Worm (Caenorhabditis elegans): ENCODE results near the gene nhr-230.

Gene nhr-230

DNA sequence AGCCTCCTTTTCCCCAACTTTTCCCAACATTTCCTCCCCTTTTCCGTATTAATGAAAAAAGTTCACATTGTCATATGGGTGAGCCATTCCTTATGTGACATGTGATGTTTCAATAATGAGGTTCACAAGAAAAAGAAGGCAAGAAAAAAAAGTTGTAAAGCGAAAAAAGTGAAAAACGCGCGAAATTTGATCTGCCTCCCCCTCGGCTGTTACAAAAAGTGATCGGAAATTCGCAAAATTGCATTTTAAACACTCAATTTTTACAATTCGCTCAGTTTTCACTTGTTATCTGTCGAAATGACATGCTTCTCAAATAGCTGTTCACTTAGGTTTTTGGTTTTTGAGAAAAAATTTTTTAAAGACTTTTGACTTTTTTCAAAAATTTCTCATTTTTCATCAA is 25.0 kb upstream of the nhr-230 start:
- TF ChIP-seq ceh-34 (tag; optimal IDR thresholded peaks at IDR 0.05), result no peak
- no peak for TF ChIP-seq pqm-1 (tag; optimal IDR thresholded peaks at IDR 0.05)
- TF ChIP-seq unc-42 (tag; optimal IDR thresholded peaks at IDR 0.05), result peak; percentile 46

DNA sequence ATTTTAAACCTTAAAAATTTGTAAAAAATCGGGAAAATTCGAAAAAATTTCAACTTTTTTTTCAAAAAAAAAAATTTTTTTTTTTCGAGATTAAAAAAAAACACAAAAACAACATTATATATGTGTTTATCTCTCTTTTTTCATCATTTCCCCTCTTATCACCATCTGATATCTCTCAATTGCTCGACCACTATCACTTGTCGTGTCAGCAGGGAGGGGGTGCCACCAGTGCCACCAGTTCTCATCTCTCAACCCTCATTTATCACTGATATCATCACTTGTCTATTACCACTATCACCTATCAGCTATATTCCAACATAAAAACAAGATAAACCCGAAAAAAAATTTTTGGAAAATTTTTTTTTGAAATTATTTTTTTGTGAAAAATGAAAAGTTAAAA is 20.1 kb upstream of the nhr-230 start:
- no peak for TF ChIP-seq ceh-34 (tag; optimal IDR thresholded peaks at IDR 0.05)
- TF ChIP-seq unc-55 (GFP tag; optimal IDR thresholded peaks at IDR 0.05), result no peak
- no peak for TF ChIP-seq ceh-24 (tag; optimal IDR thresholded peaks at IDR 0.05)
- TF ChIP-seq che-1 (tag; optimal IDR thresholded peaks at IDR 0.05), result no peak
- no peak for TF ChIP-seq ref-2 (tag; optimal IDR thresholded peaks at IDR 0.05)
- no peak for TF ChIP-seq dve-1 (tag; optimal IDR thresholded peaks at IDR 0.05)
- TF ChIP-seq elt-2 (tag; optimal IDR thresholded peaks at IDR 0.05), result peak; percentile 97

DNA sequence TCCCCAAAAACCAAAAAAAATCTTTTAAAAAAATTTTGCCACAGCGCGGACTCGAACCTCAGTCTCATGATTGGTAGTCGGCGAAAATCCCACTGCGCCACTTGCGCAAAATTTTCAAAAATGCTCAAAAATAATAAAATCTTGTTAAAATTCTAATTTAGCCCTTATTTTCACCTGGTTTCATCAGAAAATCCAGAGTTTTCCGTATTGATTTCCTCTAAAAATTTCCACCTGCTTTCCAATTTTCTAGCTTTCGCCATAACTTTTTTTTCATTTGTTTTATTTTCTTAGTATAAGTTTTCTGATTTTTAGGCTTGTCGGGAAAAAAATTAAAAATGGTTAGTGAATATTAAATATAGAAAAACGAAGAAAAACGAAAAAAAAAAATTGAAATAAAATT is 19.2 kb upstream of the nhr-230 start:
- no peak for TF ChIP-seq ceh-22 (tag; optimal IDR thresholded peaks at IDR 0.05)
- no peak for TF ChIP-seq sdc-2 (tag; optimal IDR thresholded peaks at IDR 0.05)
- no peak for TF ChIP-seq hlh-15 (tag; optimal IDR thresholded peaks at IDR 0.05)
- TF ChIP-seq pha-2 (tag; optimal IDR thresholded peaks at IDR 0.05), result peak; percentile 2
- TF ChIP-seq ttx-3 (tag; optimal IDR thresholded peaks at IDR 0.05), result no peak

DNA sequence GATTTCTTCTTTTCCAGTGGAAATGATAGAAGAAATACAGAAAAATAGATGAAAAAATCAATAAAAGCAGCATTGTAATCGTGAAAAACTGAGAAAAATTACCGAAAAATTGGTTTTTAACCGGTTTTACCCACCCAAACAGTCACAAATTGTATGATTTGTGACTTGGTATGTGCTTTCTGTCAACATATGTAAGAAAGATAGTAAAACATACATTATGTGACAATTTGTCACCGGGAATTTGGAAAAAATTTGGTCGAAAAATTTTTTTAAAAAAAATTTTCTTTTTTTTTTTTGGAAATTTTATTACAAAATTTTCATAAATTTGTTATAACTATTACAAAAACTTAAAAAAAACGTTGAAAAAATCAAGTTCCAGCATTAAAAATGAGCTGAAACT is 9.5 kb upstream of the nhr-230 start, which contains the start of gene cyp-33D3:
Gene cyp-33D3, minus strand, starts transcription at position 101 of the 400 bp plus-strand sequence.
- TF ChIP-seq sdc-2 (tag; optimal IDR thresholded peaks at IDR 0.05), result no peak
- TF ChIP-seq fax-1 (tag; optimal IDR thresholded peaks at IDR 0.05), result no peak
- no peak for TF ChIP-seq T23F11.4 (GFP tag; optimal IDR thresholded peaks at IDR 0.05)
- TF ChIP-seq ets-4 (tag; optimal IDR thresholded peaks at IDR 0.05), result no peak
- TF ChIP-seq ceh-34 (tag; optimal IDR thresholded peaks at IDR 0.05), result no peak
- no peak for TF ChIP-seq syd-9 (tag; optimal IDR thresholded peaks at IDR 0.05)
- TF ChIP-seq odd-2 (tag; optimal IDR thresholded peaks at IDR 0.05), result no peak
- TF ChIP-seq ceh-30 (tag; optimal IDR thresholded peaks at IDR 0.05), result no peak
- no peak for TF ChIP-seq ceh-45 (GFP tag; IDR thresholded peaks at IDR 0.05)
- TF ChIP-seq lin-11 (tag; optimal IDR thresholded peaks at IDR 0.05), result no peak
- no peak for TF ChIP-seq unc-42 (tag; optimal IDR thresholded peaks at IDR 0.05)

DNA sequence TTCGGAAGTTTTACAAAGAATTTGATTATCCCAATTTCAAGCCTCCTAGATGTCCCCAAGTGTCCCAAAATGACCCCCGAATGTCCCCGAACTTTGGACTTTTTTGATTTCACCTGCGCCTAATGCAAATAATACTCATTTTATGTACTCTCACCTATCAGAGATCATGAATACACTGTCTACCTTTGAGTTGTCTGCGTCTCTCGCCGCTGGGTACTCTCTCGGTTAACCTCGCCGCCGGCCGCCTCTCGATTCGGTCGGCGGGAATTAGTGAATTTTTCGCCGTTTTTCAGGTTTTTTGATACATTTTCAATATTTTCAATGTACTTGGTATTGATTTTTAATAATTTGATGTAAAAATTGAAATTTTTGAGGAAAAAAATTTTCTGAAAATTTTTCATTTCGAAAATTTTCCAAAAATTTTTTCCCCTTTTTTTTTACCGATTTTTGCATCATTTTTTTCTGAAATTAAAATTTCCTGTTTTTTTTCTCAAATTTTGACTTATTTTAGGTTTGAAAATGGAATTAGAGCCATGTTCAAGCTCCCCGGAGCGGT is 7.7 kb upstream of the nhr-230 start, which contains the start of gene nhr-65:
Gene nhr-65, plus strand, starts transcription at position 506 of the 556 bp plus-strand sequence.
- TF ChIP-seq fax-1 (tag; optimal IDR thresholded peaks at IDR 0.05) (no peak), ahr-1 (tag; optimal IDR thresholded peaks at IDR 0.05) (no peak), nfya-1 (tag; optimal IDR thresholded peaks at IDR 0.05) (peak; percentile 17), hlh-30 (tag; optimal IDR thresholded peaks at IDR 0.05; ENCODE audit: insufficient read depth) (no peak)

DNA sequence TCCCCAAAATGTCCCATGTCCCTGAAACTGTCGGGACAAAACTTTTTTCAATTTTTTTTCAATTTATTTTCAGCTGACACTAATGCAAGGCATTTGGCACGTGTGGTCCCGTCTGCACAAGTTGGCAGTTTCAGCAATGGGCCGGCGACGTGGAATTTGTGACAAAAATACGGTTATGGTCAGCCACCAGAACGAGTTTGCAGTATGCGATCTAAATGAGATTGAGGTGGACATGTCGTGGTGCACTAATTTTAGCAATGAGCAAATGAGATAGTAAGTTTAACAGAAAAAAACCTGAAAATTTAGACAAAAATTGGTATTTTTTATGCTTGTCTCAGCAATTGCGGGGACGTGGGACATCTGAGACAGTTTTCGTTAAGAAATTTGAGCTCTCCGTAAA is 4.1 kb upstream of the nhr-230 start:
- no peak for TF ChIP-seq ceh-18 (tag; optimal IDR thresholded peaks at IDR 0.05)

ce11 chrV:18848578-18848977 is 2.0 kb downstream of the nhr-230 start:
- TF ChIP-seq tbx-7 (tag; optimal IDR thresholded peaks at IDR 0.05) (no peak), T23F11.4 (GFP tag; optimal IDR thresholded peaks at IDR 0.05) (no peak), nhr-232 (tag; optimal IDR thresholded peaks at IDR 0.05) (no peak), ceh-9 (tag; optimal IDR thresholded peaks at IDR 0.05) (no peak), hlh-6 (tag; optimal IDR thresholded peaks at IDR 0.05) (no peak), pha-4 (tag; optimal IDR thresholded peaks at IDR 0.05) (no peak)
